Fruit fly (Drosophila melanogaster): ENCODE data around the gene Dysb.

Gene Dysb

DNA sequence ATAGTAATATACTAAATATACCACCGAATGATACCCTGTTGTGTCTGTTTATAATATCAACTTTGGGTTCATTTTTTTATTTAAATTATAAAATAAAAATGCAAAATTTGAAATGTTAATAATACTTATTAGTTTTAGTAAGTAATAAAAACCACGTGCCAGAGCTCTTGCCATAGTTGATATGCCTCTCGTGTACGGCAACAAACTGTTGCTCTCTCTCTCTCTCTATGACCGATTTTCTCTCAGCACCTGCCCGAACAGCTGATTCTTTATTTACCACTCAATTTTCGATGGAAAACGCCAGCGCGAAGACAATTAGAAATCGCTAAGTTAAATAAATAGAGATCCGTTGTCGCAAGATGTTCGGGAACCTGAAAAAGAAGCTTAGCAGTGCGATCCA, at the start of gene Dysb:
Gene Dysb (plus strand): TSS at position 251 of the 400 bp plus-strand sequence.
- TF ChIP-seq foxo (GFP tag; optimal IDR thresholded peaks at IDR 0.05) (peak in 1 of 2 experiments; percentile 84), GATAd (GFP tag; optimal IDR thresholded peaks at IDR 0.05) (no peak), woc (GFP tag; optimal IDR thresholded peaks at IDR 0.05) (peak; percentile 73), fru (GFP tag; optimal IDR thresholded peaks at IDR 0.05) (peak; percentile 70), rgr (GFP tag; optimal IDR thresholded peaks at IDR 0.05) (peak; percentile 83), Mio (GFP tag; optimal IDR thresholded peaks at IDR 0.05) (no peak), Hnf4 (GFP tag; optimal IDR thresholded peaks at IDR 0.05) (peak; percentile 82), sv (GFP tag; optimal IDR thresholded peaks at IDR 0.05) (peak; percentile 73), h (GFP tag; optimal IDR thresholded peaks at IDR 0.05) (peak; percentile 72), OdsH (GFP tag; optimal IDR thresholded peaks at IDR 0.05) (peak; percentile 78), brk (GFP tag; optimal IDR thresholded peaks at IDR 0.05) (peak; percentile 79), br (GFP tag; optimal IDR thresholded peaks at IDR 0.05) (peak; percentile 58), Rel (GFP tag; optimal IDR thresholded peaks at IDR 0.05) (no peak), Rel (tag; optimal IDR thresholded peaks at IDR 0.05) (peak; percentile 50), HLH106 (tag; optimal IDR thresholded peaks at IDR 0.05) (peak; percentile 78), Hr83 (GFP tag; optimal IDR thresholded peaks at IDR 0.05; ENCODE audit: poor library complexity, severe bottlenecking) (peak; percentile 84), Jra (GFP tag; optimal IDR thresholded peaks at IDR 0.05) (peak; percentile 48), Hr78 (GFP tag; optimal IDR thresholded peaks at IDR 0.05) (no peak), lola (GFP tag; optimal IDR thresholded peaks at IDR 0.05) (no peak), Vsx2 (GFP tag; optimal IDR thresholded peaks at IDR 0.05; ENCODE audit: partially characterized antibody) (no peak), Sp1 (GFP tag; optimal IDR thresholded peaks at IDR 0.05) (peak; percentile 78), dmrt93B (GFP tag; optimal IDR thresholded peaks at IDR 0.05) (peak; percentile 28), jim (GFP tag; optimal IDR thresholded peaks at IDR 0.05) (no peak), dsf (GFP tag; optimal IDR thresholded peaks at IDR 0.05; ENCODE audit: borderline replicate concordance) (peak; percentile 37), psq (GFP tag; optimal IDR thresholded peaks at IDR 0.05) (peak; percentile 76), ey (GFP tag; optimal IDR thresholded peaks at IDR 0.05) (peak; percentile 59), CG9705 (GFP tag; optimal IDR thresholded peaks at IDR 0.05) (peak; percentile 67), Abd-B (GFP tag; optimal IDR thresholded peaks at IDR 0.05) (no peak), pan (optimal IDR thresholded peaks at IDR 0.05) (no peak), dl (GFP tag; optimal IDR thresholded peaks at IDR 0.05; ENCODE audit: insufficient read depth in 1 of 2, partially characterized antibody in 2 of 2) (no peak), sage (GFP tag; optimal IDR thresholded peaks at IDR 0.05) (no peak), Dif (GFP tag; optimal IDR thresholded peaks at IDR 0.05; ENCODE audit: partially characterized antibody) (peak; percentile 54)

DNA sequence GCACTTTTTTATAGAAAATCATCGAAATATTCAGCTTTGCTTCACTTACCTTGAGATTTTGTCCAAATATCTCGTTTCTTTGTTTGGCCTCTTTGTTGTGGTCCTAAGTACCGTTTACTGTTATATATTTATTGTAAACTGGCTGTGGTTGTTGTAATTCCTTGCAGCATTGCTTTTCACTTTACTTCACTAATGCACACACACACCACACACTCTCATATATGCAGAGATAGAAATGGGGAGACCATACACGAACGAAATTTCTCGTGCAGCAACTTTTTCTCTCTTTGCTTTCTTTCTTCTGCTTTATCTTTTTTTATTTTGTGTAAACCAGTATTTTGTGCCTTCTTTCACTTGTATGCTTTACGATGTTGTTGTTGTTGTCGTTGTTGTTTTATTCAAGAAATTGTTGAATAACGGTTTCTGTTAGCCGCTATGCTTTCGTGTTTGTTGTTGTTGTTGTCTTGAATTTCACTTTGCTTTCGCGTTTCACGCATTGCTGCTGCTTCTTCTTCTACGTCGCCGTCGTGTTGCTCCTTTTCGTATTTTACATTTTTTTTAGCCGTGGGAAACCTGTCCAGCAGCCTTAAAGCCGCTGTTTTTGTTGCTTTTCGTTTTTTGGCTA, 48.2 kb upstream of the Dysb start:
- TF ChIP-seq psq (GFP tag; optimal IDR thresholded peaks at IDR 0.05) (peak; percentile 53), Vsx2 (GFP tag; optimal IDR thresholded peaks at IDR 0.05; ENCODE audit: partially characterized antibody) (peak; percentile 19), ey (GFP tag; optimal IDR thresholded peaks at IDR 0.05) (no peak), jim (GFP tag; optimal IDR thresholded peaks at IDR 0.05) (peak; percentile 14)

DNA sequence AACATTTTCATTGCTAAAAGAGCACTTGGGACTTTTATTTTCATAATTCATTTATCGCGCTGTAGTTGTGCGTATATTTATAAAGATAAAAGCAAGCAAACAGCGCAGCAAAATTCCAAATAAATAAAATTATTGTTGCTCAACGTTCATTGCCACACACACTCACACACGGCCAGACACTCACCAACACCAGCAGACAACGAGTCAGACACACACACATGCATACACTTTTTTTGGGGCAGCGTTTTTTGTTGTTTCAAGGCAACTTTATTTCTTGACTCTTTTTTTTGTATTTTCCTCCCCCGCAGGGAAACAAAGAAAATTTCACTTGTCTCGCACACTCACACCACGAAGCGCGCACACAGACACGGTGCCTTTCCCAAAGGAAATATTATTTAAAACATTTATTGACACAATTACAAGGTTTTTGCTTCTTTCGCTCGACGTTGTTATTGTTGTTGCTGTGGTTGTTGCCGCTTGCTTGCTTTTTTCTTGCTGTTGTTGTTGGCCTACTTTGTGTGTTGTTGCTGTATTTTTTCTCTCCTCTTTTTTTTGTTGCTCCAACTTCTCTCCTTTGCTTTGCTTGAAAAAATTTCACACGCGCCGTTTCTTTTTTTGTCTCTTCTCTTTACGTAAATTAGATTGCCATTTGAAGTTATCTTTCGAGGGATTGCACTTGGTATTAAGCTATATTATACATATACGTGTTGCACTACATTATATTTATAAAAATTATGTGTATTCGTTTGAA, 47.5 kb upstream of the Dysb start:
- TF ChIP-seq tai (GFP tag; optimal IDR thresholded peaks at IDR 0.05), result no peak
- no peak for TF ChIP-seq CG9705 (GFP tag; optimal IDR thresholded peaks at IDR 0.05)
- no peak for TF ChIP-seq Myc (optimal IDR thresholded peaks at IDR 0.05)
- TF ChIP-seq foxo (GFP tag; optimal IDR thresholded peaks at IDR 0.05), result no peak
- peak; percentile 45 for TF ChIP-seq jim (GFP tag; optimal IDR thresholded peaks at IDR 0.05)
- no peak for TF ChIP-seq Hr78 (GFP tag; optimal IDR thresholded peaks at IDR 0.05)
- TF ChIP-seq lola (GFP tag; optimal IDR thresholded peaks at IDR 0.05), result no peak
- no peak for TF ChIP-seq GATAd (GFP tag; optimal IDR thresholded peaks at IDR 0.05)
- TF ChIP-seq Hnf4 (GFP tag; optimal IDR thresholded peaks at IDR 0.05), result no peak
- peak; percentile 57 for TF ChIP-seq psq (GFP tag; optimal IDR thresholded peaks at IDR 0.05)
- no peak for TF ChIP-seq dsf (GFP tag; optimal IDR thresholded peaks at IDR 0.05; ENCODE audit: borderline replicate concordance)
- TF ChIP-seq usp (GFP tag; optimal IDR thresholded peaks at IDR 0.05), result no peak
- TF ChIP-seq HLH106 (tag; optimal IDR thresholded peaks at IDR 0.05), result no peak
- TF ChIP-seq Sp1 (GFP tag; optimal IDR thresholded peaks at IDR 0.05), result peak; percentile 19
- no peak for TF ChIP-seq pan (optimal IDR thresholded peaks at IDR 0.05)
- peak; percentile 0 for TF ChIP-seq Dif (GFP tag; optimal IDR thresholded peaks at IDR 0.05; ENCODE audit: partially characterized antibody)
- TF ChIP-seq brk (GFP tag; optimal IDR thresholded peaks at IDR 0.05), result peak; percentile 24
- peak; percentile 64 for TF ChIP-seq CrebA (GFP tag; optimal IDR thresholded peaks at IDR 0.05; ENCODE audit: borderline replicate concordance)
- TF ChIP-seq ey (GFP tag; optimal IDR thresholded peaks at IDR 0.05), result no peak
- TF ChIP-seq Jra (GFP tag; optimal IDR thresholded peaks at IDR 0.05), result no peak
- no peak for TF ChIP-seq N (GFP tag; optimal IDR thresholded peaks at IDR 0.05)
- peak; percentile 30 for TF ChIP-seq br (GFP tag; optimal IDR thresholded peaks at IDR 0.05)
- TF ChIP-seq Mio (GFP tag; optimal IDR thresholded peaks at IDR 0.05), result no peak
- TF ChIP-seq sv (GFP tag; optimal IDR thresholded peaks at IDR 0.05), result no peak
- TF ChIP-seq Dfd (GFP tag; optimal IDR thresholded peaks at IDR 0.05), result peak; percentile 21
- no peak for TF ChIP-seq rgr (GFP tag; optimal IDR thresholded peaks at IDR 0.05)
- no peak for TF ChIP-seq sage (GFP tag; optimal IDR thresholded peaks at IDR 0.05)
- TF ChIP-seq h (GFP tag; optimal IDR thresholded peaks at IDR 0.05), result no peak
- TF ChIP-seq Hr83 (GFP tag; optimal IDR thresholded peaks at IDR 0.05; ENCODE audit: poor library complexity, severe bottlenecking), result no peak
- TF ChIP-seq Rel (GFP tag; optimal IDR thresholded peaks at IDR 0.05), result no peak
- peak; percentile 43 for TF ChIP-seq Rel (tag; optimal IDR thresholded peaks at IDR 0.05)
- TF ChIP-seq fru (GFP tag; optimal IDR thresholded peaks at IDR 0.05), result peak; percentile 23
- no peak for TF ChIP-seq Vsx2 (GFP tag; optimal IDR thresholded peaks at IDR 0.05; ENCODE audit: partially characterized antibody)
- no peak for TF ChIP-seq dmrt93B (GFP tag; optimal IDR thresholded peaks at IDR 0.05)
- TF ChIP-seq Abd-B (GFP tag; optimal IDR thresholded peaks at IDR 0.05), result no peak
- TF ChIP-seq OdsH (GFP tag; optimal IDR thresholded peaks at IDR 0.05), result peak; percentile 13
- TF ChIP-seq dl (GFP tag; optimal IDR thresholded peaks at IDR 0.05; ENCODE audit: insufficient read depth in 1 of 2, partially characterized antibody in 2 of 2), result no peak
- no peak for TF ChIP-seq woc (GFP tag; optimal IDR thresholded peaks at IDR 0.05)

All from whole organism, wandering third instar larva.